Fruit fly (Drosophila melanogaster): ENCODE results near the gene dyl.

Gene dyl

DNA sequence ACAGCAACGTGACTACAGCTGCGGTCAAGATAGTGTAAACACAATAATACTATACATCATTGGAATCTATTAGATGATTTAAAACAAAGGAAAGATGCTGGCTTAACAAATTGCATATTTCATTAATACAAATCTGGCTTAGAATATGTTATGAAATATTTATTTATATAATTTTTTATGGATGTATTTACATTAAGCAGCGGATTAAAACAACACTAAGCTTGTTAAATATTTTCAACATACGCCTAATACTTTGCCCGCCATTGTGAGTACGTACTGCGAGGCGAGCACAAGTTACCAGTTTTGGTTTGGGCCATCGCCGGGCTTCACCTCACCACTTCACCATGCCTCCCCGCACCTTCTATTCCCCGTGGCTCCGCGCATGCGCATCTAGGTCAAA is 37.6 kb downstream of the dyl start (continued):
- no peak for TF ChIP-seq svp (GFP tag)
- TF ChIP-seq Hr4 (GFP tag; optimal IDR thresholded peaks at IDR 0.05) = peak; percentile 58
- TF ChIP-seq fd85E (GFP tag; optimal IDR thresholded peaks at IDR 0.05) = peak; percentile 50
- TF ChIP-seq CG8119 (GFP tag; IDR thresholded peaks at IDR 0.05) = peak; percentile 89
- TF ChIP-seq salr (GFP tag; optimal IDR thresholded peaks at IDR 0.05) = peak; percentile 15 to 70
- TF ChIP-seq CG16779 (tag; optimal IDR thresholded peaks at IDR 0.05) = peak; percentile 64
- TF ChIP-seq Sox15 (GFP tag; optimal IDR thresholded peaks at IDR 0.05) = peak; percentile 37
- peak; percentile 74 for TF ChIP-seq CG9139 (GFP tag; optimal IDR thresholded peaks at IDR 0.05)
- TF ChIP-seq CG7368 (GFP tag; optimal IDR thresholded peaks at IDR 0.05) = peak; percentile 51
- no peak for TF ChIP-seq Hr38 (GFP tag; optimal IDR thresholded peaks at IDR 0.05)
- peak; percentile 33 for TF ChIP-seq Blimp-1 (GFP tag; optimal IDR thresholded peaks at IDR 0.05)
- peak; percentile 78 for TF ChIP-seq Ets96B (tag; optimal IDR thresholded peaks at IDR 0.05)
- peak; percentile 62 for TF ChIP-seq CG11762 (GFP tag; optimal IDR thresholded peaks at IDR 0.05; ENCODE audit: insufficient read depth)
- peak; percentile 71 for TF ChIP-seq CG10631 (GFP tag; optimal IDR thresholded peaks at IDR 0.05)
- TF ChIP-seq Hr39 (GFP tag; optimal IDR thresholded peaks at IDR 0.05) = peak; percentile 30
- peak; percentile 70 for TF ChIP-seq net (GFP tag; optimal IDR thresholded peaks at IDR 0.05)

DNA sequence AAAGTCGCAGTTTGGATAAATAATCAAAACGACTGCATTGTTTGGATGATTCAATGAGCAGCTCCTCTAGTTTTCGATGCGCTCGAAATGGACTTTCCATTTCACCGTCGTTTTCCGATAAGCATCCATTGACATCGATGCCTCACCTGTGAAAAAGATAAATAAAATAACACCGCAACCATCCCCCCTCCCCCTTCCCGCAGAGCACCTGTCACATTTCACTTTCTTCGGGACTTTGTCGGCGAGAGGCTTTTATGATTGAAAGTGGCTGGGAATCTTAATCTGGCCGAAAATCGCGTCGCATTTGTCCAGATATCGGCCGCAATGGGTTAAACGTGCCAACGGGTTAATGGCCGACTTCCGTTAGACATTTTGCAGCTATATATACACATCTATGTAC is 38.3 kb downstream of the dyl start:
- no peak for TF ChIP-seq vri (GFP tag; optimal IDR thresholded peaks at IDR 0.05)
- TF ChIP-seq Sox15 (GFP tag; optimal IDR thresholded peaks at IDR 0.05) = no peak
- no peak for TF ChIP-seq Hr38 (GFP tag; optimal IDR thresholded peaks at IDR 0.05)
- TF ChIP-seq Blimp-1 (GFP tag; optimal IDR thresholded peaks at IDR 0.05) = peak; percentile 54
- no peak for TF ChIP-seq CG11294 (GFP tag; IDR thresholded peaks at IDR 0.05)

DNA sequence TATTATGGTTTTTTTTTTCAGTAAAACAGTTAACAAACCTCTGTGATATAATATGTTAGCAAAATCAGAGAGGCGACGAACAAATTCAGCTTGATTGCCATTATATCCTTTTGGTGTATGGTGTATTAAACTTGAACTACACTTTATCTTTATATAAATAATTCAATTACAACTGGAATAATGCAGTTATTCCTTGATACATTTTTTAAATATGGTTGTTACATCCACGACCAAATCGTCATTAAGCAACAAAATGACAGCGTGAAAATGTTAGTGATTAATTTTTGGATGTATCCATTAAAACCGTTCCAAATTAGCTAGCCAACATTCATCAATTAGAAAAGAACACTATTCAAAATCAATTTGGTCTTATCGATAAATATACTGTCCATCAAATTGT is 40.1 kb downstream of the dyl start, which contains the start of gene CG33764:
TSS of gene CG33764 (minus strand) at position 101 of the 400 bp plus-strand sequence.
- TF ChIP-seq fkh (GFP tag; optimal IDR thresholded peaks at IDR 0.05) = no peak
- no peak for TF ChIP-seq achi (GFP tag; optimal IDR thresholded peaks at IDR 0.05)
- no peak for TF ChIP-seq CG6808 (GFP tag; optimal IDR thresholded peaks at IDR 0.05)

DNA sequence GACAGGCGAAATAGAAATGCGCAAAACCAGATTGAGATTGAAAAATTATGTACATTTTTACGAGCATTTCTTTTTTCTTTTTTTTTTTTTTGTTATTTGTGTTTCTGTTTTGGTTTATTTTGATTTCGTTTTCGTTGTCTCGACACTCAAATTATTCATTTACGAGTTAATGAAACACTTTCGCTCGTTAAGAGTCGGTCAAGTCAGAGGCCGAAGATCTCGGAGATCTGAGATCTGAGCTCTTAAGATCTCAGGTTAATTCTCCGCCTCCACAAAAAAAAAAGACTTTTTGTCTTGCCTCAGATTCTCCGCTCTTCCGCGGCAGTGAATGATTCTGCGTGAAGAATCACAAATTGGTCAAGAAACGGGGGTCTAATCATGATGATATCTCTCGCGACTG is 41.7 kb downstream of the dyl start:
- TF ChIP-seq CG8319 (GFP tag; optimal IDR thresholded peaks at IDR 0.05) (no peak), CG6854 (GFP tag; optimal IDR thresholded peaks at IDR 0.05) (no peak), Blimp-1 (GFP tag; optimal IDR thresholded peaks at IDR 0.05) (no peak), CG6276 (GFP tag; optimal IDR thresholded peaks at IDR 0.05) (no peak), Sox14 (GFP tag; optimal IDR thresholded peaks at IDR 0.05) (no peak), Ets21C (GFP tag; optimal IDR thresholded peaks at IDR 0.05) (no peak), Met (GFP tag; optimal IDR thresholded peaks at IDR 0.05) (no peak), vri (GFP tag; optimal IDR thresholded peaks at IDR 0.05) (no peak), CG16779 (tag; optimal IDR thresholded peaks at IDR 0.05) (no peak), net (GFP tag; optimal IDR thresholded peaks at IDR 0.05) (no peak), acj6 (GFP tag; optimal IDR thresholded peaks at IDR 0.05) (no peak), CG34406 (GFP tag; optimal IDR thresholded peaks at IDR 0.05) (no peak)

DNA sequence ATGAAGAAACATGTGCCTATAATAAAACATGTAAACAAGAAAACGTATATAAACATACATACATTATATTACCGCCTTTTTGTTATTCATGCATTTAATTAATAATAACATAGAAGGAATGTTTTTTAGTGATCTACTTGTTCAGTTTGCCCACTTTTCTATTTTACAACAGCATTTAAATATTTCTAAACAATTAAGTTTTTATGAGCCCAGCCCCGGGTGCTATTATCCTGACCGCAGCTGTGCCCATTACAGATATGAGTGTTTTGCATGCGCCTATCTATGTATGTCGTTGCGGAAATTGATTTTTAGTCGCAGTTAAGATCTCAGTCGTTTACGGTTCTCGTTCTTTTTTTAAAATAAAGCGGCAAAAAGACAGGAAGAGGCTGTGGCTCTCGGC is 42.6 kb downstream of the dyl start:
- TF ChIP-seq CG4318 (GFP tag; optimal IDR thresholded peaks at IDR 0.05) (no peak), Eip78C (GFP tag) (peak; percentile 63), CG11294 (GFP tag; IDR thresholded peaks at IDR 0.05) (no peak), CG6163 (GFP tag; IDR thresholded peaks at IDR 0.05) (0 out of 3 replicates have a peak, but pooled peaks have one; percentile 6), CG32006 (GFP tag; optimal IDR thresholded peaks at IDR 0.05) (peak; percentile 33), acj6 (GFP tag; optimal IDR thresholded peaks at IDR 0.05) (no peak), fd85E (GFP tag; optimal IDR thresholded peaks at IDR 0.05) (no peak)

All from whole organism, prepupa.